Fruit fly (Drosophila melanogaster) Kc167 (cell line): ENCODE results near the gene CG6893.

Source experiments
- Myc ChIP-seq: fragments of >200 bp; optimal IDR thresholded peaks from 2 replicates; lab custom pipeline; 2017; ENCODE audit warnings: missing external identifiers
- Sin3A ChIP-seq: fragments of >200 bp; optimal IDR thresholded peaks from 2 replicates; lab custom pipeline; 2018; ENCODE audit warnings: missing external identifiers
- h ChIP-seq: fragments of >200 bp; optimal IDR thresholded peaks from 3 replicates; lab custom pipeline; 2018; ENCODE audit warnings: missing external identifiers
- insv ChIP-seq: fragments of >200 bp; optimal IDR thresholded peaks from 3 replicates; lab custom pipeline; 2018; ENCODE audit warnings: missing external identifiers
- psq ChIP-seq: fragments of >200 bp; optimal IDR thresholded peaks from 2 replicates; lab custom pipeline; 2017; ENCODE audit warnings: missing external identifiers
- ttk ChIP-seq: sonication (Bioruptor generic); optimal IDR thresholded peaks from 2 replicates; lab custom pipeline; 2017; ENCODE audit warnings: missing external identifiers

CG6893 gene

DNA sequence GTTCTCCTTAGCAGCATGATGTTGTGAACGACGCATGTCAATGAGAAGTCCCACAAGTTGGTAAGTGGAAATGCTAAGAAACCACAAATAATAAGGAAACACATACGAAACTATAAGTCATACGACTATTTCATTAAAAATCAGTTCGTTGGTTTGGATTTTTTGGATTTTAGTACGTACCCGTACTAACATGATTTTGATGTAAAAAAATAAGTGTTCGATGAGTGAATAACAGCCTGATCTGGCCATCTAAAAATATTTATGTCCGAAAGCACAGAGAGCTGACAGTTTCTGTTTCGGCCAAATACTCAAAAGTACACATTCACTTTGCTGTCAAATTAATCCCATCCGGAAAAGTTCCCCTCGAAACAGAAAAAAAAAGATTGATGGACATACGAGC is at the start of gene CG6893:
CG6893 (plus strand) TSS at position 301 of the 400 bp plus-strand sequence.
- TF ChIP-seq ttk (lab: Kevin White, UChicago) (no peak), h (no peak), Myc (lab: Kevin White, UChicago) (no peak), psq (lab: Kevin White, UChicago) (no peak), insv (lab: Kevin White, UChicago) (no peak), Sin3A (lab: Kevin White, UChicago) (no peak)

DNA sequence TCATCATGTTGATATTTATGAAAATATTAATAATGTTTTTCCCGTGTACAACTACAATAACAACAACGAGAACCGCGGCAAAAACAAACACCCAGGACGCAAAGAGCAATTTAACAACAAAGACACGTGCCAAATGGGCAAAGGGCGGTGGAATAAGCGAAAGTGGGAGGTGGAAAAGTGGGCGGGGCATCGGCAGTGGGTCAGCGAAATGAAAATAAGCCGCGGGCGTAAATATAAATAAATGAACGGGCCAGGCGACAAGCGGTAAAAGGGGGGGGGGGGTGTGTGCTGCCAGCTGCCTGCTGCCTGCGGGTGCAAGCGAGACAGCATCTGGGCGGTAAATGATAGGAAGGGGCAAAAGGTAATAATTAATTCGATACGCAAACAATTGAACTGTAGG is 40.2 kb upstream of the CG6893 start:
- no peak for TF ChIP-seq insv (lab: Kevin White, UChicago)
- no peak for TF ChIP-seq psq (lab: Kevin White, UChicago)
- no peak for TF ChIP-seq Myc (lab: Kevin White, UChicago)
- TF ChIP-seq ttk (lab: Kevin White, UChicago), result no peak
- no peak for TF ChIP-seq h

DNA sequence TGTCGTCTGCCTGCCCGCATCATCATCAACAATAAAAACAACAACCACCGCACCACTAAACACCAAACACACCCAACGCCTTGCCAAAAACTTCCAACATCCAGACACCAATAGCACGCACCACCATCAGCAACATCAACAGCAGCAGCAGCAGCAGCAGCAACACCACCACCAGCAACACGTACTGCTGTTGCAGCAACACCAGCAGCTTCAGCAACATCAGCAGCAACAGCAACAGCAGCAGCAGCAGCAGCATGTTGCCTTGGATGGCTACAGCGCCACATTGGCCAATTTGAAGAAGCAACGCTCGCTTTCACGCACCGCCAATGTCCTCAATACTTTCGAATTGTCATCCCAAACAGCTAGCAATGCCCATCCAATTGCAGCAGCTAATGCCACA is 28.4 kb upstream of the CG6893 start:
- TF ChIP-seq h (no peak), ttk (lab: Kevin White, UChicago) (no peak), psq (lab: Kevin White, UChicago) (no peak), insv (lab: Kevin White, UChicago) (no peak), Myc (lab: Kevin White, UChicago) (no peak), Sin3A (lab: Kevin White, UChicago) (no peak)

DNA sequence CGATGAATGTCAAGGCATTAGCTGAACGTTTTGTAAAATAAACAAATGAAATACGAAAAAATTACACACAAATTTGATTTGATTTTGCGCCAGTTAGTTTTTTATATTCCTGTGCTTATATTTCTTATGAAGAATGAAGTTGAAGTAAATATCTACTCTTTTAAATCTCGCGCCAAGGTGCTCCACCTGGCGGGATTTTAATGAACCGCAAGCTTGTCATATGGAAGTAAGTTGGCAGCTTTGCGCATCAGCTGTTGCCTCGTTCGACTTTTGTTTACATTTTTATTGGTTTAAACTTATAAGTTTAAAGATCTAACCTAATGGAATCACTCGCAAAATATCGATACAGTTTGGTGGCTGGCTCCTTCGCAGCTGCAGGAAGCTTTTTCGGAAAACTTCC is 26.9 kb upstream of the CG6893 start, which contains the start of gene CG42495:
CG42495 (plus strand) TSS at position 247 of the 400 bp plus-strand sequence.
- TF ChIP-seq ttk (lab: Kevin White, UChicago), result no peak
- no peak for TF ChIP-seq psq (lab: Kevin White, UChicago)
- TF ChIP-seq insv (lab: Kevin White, UChicago), result no peak
- no peak for TF ChIP-seq h
- TF ChIP-seq Myc (lab: Kevin White, UChicago), result no peak
- TF ChIP-seq Sin3A (lab: Kevin White, UChicago), result no peak

DNA sequence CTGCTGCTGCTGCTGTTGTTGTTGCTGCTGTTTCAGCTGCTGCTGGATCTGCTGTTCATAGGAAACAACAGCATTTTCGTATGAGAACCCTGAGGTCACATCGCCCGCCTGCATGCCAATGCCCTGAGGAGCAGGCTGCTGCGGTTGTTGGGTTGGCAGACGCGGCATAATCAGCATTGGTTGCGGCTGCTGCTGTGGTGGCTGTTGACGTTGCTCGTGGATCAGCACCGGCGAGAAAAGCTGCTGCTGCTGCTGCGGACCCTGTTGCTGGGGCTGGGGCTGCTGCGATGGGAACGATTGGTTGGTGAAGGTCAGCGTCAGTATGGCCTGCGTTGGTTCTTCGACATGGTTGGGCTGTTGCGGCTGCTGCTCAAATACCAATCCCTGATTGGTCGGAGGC is 24.1 kb upstream of the CG6893 start:
- TF ChIP-seq h (no peak), insv (lab: Kevin White, UChicago) (no peak), psq (lab: Kevin White, UChicago) (no peak), Sin3A (lab: Kevin White, UChicago) (no peak), Myc (lab: Kevin White, UChicago) (no peak), ttk (lab: Kevin White, UChicago) (no peak)

DNA sequence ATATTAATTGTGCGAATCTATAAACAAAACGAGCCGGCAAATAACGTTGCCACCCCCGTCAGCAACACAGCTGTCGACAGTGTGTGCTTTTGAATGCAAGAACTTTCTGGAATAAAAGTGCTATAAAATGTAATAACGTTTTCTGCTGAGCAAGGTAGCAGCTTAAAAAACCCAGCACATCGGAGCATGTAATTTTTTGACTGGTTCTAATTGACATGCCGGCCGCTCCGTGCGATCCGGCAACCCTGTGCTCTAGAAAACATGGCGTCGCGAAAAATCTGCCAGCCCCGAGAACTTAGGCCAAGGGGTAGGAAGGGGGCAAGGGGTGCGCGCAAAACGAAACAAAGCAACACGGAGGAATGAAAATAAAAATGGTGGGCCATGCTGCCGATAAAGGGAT is 21.8 kb upstream of the CG6893 start:
- TF ChIP-seq insv (lab: Kevin White, UChicago), result no peak
- no peak for TF ChIP-seq psq (lab: Kevin White, UChicago)
- no peak for TF ChIP-seq h
- no peak for TF ChIP-seq Sin3A (lab: Kevin White, UChicago)
- TF ChIP-seq ttk (lab: Kevin White, UChicago), result no peak
- TF ChIP-seq Myc (lab: Kevin White, UChicago), result no peak

DNA sequence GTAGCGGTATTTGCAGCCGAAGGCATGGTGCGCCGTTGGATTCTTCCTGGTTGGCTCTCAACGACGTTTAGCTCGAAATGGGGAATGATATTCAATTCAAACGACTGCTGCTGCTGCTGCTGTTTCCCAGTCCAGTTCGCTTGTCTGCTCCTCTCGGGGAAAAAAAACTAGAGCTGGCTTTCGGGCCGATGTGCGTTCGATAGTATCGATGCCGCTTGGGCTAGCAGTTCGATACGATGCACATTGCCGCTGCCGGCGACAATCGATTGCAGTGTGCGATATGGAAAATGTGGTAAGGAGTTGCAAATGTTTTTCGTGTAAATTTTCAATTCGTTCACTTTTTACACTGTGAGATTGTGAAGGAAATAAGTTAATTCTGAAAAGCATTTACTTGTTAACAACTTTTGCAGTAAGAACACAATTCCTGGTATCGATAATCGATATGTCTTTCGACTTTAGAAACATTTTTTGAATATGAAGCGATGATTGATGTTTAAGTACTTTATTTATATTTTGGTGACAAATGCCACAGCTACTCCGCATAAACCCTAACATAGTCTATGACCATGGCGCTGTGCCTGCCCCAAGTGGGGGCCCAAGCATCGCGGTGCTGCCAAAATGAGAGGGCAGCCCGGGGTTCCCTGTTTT is 20.9 kb upstream of the CG6893 start, which contains the start of gene Capr:
Capr (minus strand) TSS at position 339 of the 648 bp plus-strand sequence.
- peak; percentile 83 for TF ChIP-seq Sin3A (lab: Kevin White, UChicago)
- TF ChIP-seq insv (lab: Kevin White, UChicago), result no peak

DNA sequence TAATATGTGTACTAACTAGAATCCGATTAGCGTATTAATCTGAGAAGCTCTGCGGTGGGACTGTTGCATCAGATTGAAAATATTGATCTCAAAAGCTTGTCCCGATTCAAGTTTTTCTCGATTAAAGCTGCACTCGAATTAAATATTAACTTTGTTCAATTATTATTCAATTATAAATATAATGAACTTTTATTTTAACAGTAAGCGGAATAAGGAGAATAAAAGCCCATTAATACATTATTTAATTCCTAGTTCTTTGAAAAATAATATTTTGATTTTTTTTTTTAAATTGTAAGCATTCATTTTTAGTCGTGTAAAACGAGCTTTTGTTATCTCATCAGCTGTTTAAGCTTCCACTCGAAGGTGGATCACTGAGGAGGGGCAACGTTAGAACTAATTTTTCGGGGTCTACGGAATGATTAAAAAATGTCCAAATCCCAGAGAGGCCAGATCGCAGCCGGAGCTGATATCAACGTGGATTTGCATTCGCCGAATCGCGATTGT is 18.6 kb upstream of the CG6893 start, which contains the start of the genes GNBP2 and GNBP1:
GNBP2 (minus strand) TSS at position 51 of the 504 bp plus-strand sequence.
GNBP1 (plus strand) TSS at position 438 of the 504 bp plus-strand sequence.
- TF ChIP-seq psq (lab: Kevin White, UChicago) (no peak), Sin3A (lab: Kevin White, UChicago) (no peak), ttk (lab: Kevin White, UChicago) (no peak), Myc (lab: Kevin White, UChicago) (no peak), insv (lab: Kevin White, UChicago) (no peak), h (no peak)

DNA sequence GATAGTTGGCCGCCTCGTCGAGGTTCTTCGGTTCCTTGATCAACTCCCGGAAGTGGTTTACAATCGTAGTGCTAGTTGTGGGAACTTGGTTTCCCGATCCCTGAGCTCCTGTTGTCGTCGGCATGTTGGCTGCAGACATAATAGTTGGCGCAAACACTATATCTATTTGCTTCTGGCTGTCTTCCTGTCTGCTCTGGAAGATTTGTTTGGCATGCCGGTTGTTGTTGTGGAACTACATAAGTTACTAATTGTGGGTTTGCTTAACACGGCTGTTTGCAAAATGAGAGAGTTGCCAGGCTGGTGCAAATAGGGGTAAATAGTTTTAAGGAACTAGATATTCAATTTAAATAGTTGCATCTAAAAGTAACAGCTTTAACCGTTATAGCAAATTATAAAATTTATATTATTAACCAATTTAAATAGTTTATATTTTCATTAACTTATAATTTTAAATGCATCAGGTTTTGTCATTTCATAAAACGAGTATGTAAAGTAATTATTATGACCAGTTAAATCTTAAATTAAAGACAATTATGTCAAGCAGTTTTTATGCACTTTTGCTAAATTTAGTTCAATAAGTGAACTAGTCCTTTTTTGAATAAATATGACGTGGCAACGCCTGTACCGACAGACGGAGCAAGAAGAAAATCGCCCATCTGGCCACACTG is 12.3 kb upstream of the CG6893 start, which contains the start of the genes Sgf11 and CG32202:
Sgf11 (minus strand) TSS at position 287 of the 668 bp plus-strand sequence.
CG32202 (plus strand) TSS at position 635 of the 668 bp plus-strand sequence.
- TF ChIP-seq psq (lab: Kevin White, UChicago) (no peak), h (no peak), Sin3A (lab: Kevin White, UChicago) (no peak), insv (lab: Kevin White, UChicago) (no peak), ttk (lab: Kevin White, UChicago) (no peak), Myc (lab: Kevin White, UChicago) (no peak)

DNA sequence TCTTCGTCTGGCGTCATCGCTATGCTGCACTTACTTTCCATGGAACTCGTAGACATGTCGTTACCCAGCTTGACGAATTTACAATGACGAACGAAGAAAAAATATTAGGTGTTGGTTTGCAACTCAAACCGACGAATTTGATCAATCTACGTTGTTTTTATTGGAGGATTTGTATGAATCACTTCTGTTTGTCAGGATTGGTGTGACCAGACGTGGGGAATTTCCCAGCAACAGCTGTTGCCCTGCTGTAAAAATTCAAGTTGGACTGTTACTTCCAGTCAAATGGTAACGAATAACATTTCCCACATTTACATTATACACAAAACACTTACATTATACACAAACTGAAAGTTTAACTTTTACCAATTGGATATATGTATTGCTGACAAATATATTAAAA is 10.1 kb upstream of the CG6893 start, which contains the start of gene Chmp1:
Chmp1 (minus strand) TSS at position 216 of the 400 bp plus-strand sequence.
- no peak for TF ChIP-seq Sin3A (lab: Kevin White, UChicago)
- TF ChIP-seq insv (lab: Kevin White, UChicago), result no peak
- no peak for TF ChIP-seq psq (lab: Kevin White, UChicago)
- TF ChIP-seq ttk (lab: Kevin White, UChicago), result no peak
- TF ChIP-seq Myc (lab: Kevin White, UChicago), result no peak
- no peak for TF ChIP-seq h

DNA sequence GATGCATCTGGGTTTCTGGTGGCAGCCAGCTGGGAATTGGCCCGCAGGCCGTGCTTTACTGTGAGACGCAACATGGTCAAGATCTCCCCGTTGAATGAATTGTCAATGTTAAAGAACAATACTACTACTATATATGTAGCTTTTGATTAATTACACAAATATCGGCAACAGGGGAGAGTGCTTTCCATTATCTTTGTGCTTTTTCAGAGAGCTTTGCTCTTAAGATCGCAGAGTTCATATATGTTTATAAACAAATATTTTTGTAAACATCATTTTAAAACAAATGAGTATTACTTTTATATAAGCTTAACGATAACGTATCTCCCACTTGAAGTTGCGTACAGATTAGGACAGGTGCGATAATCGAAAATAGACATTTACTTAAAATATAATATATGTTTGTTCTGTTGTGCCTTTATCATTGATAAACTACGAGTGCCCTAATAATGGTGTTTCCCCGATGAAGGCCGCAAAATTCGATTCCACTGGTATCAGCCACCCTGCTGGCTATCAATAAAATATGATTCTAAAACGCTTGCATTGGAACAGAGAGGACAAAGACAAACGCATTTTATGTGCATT is 7.7 kb upstream of the CG6893 start, which contains the start of gene Cyp12c1:
Cyp12c1 (minus strand) TSS at position 100 of the 582 bp plus-strand sequence.
- no peak for TF ChIP-seq h
- TF ChIP-seq psq (lab: Kevin White, UChicago), result no peak
- no peak for TF ChIP-seq insv (lab: Kevin White, UChicago)
- no peak for TF ChIP-seq Sin3A (lab: Kevin White, UChicago)
- no peak for TF ChIP-seq Myc (lab: Kevin White, UChicago)
- no peak for TF ChIP-seq ttk (lab: Kevin White, UChicago)
